Fruit fly (Drosophila melanogaster) whole organism, embryonic: ENCODE measurements around the gene ana1.

Experiments used
- B-H1 ChIP-seq: fragments of 200-800 bp; sonication (Bioruptor generic); IDR thresholded peaks from 3 replicates; pipeline ENCODE4 v1.3.6; 2022; ENCODE audit warnings: missing biosample characterization, missing genetic modification characterization
- Bteb2 ChIP-seq: fragments of 200-800 bp; sonication (Bioruptor generic); optimal IDR thresholded peaks from 2 replicates; lab custom pipeline; 2016; ENCODE audit warnings: missing biosample characterization, missing genetic modification characterization
- CG10267 ChIP-seq: fragments of 200-800 bp; sonication (Bioruptor generic); optimal IDR thresholded peaks from 2 replicates; lab custom pipeline; 2018; ENCODE audit warnings: missing biosample characterization, mild to moderate bottlenecking, missing genetic modification characterization, moderate library complexity
- CG11093 ChIP-seq: fragments of 200-800 bp; sonication (Bioruptor generic); IDR thresholded peaks from 3 replicates; pipeline ENCODE4 v1.3.6; 2022; ENCODE audit warnings: missing biosample characterization, missing genetic modification characterization
- CG13123 ChIP-seq: fragments of 200-800 bp; sonication (Bioruptor generic); optimal IDR thresholded peaks from 2 replicates; lab custom pipeline; 2016; ENCODE audit warnings: missing biosample characterization, missing genetic modification characterization
- CG13775 ChIP-seq: fragments of 200-800 bp; sonication (Bioruptor generic); optimal IDR thresholded peaks from 3 replicates; lab custom pipeline; 2017; ENCODE audit warnings: missing biosample characterization, mild to moderate bottlenecking, missing genetic modification characterization
- CG14667 ChIP-seq: fragments of 200-800 bp; sonication (Bioruptor generic); IDR thresholded peaks from 2 replicates; pipeline ENCODE4 v1.3.6; 2022; ENCODE audit warnings: missing biosample characterization, missing genetic modification characterization
- CG15514 ChIP-seq: fragments of 200-800 bp; sonication (Bioruptor generic); optimal IDR thresholded peaks from 3 replicates; lab custom pipeline; 2017; ENCODE audit warnings: missing biosample characterization, missing genetic modification characterization, mild to moderate bottlenecking, moderate library complexity, missing genetic modification reagents
- CG15601 ChIP-seq: fragments of 200-800 bp; sonication (Bioruptor generic); optimal IDR thresholded peaks from 3 replicates; lab custom pipeline; 2019; ENCODE audit warnings: missing biosample characterization, mild to moderate bottlenecking, missing genetic modification characterization, moderate library complexity
- CG17612 ChIP-seq: fragments of 200-800 bp; sonication (Bioruptor generic); IDR thresholded peaks from 2 replicates; pipeline ENCODE4 v1.3.6; 2022; ENCODE audit warnings: missing biosample characterization, missing genetic modification characterization
- CG30431 ChIP-seq: fragments of 200-800 bp; sonication (Bioruptor generic); optimal IDR thresholded peaks from 2 replicates; lab custom pipeline; 2017; ENCODE audit warnings: missing biosample characterization, missing genetic modification characterization
- CG3065 ChIP-seq: fragments of 200-800 bp; sonication (Bioruptor generic); optimal IDR thresholded peaks from 2 replicates; lab custom pipeline; 2016; ENCODE audit warnings: missing biosample characterization, missing genetic modification characterization
- CG31224 ChIP-seq: fragments of 200-800 bp; sonication (Bioruptor generic); IDR thresholded peaks from 2 replicates; pipeline ENCODE4 v1.3.6; 2022; ENCODE audit warnings: missing biosample characterization, missing genetic modification characterization
- CG3163 ChIP-seq: fragments of 200-800 bp; sonication (Bioruptor generic); optimal IDR thresholded peaks from 3 replicates; lab custom pipeline; 2016; ENCODE audit warnings: missing biosample characterization, missing genetic modification characterization
- CG8765 ChIP-seq: fragments of 200-800 bp; sonication (Bioruptor generic); IDR thresholded peaks from 2 replicates; pipeline ENCODE4 v1.3.6; 2022; ENCODE audit warnings: missing biosample characterization, missing genetic modification characterization
- CG8924 ChIP-seq: fragments of 200-800 bp; optimal IDR thresholded peaks from 3 replicates; lab custom pipeline; 2019; ENCODE audit warnings: missing biosample characterization, mild to moderate bottlenecking, missing genetic modification characterization, moderate library complexity
- CG9609 ChIP-seq: fragments of 200-800 bp; sonication (Bioruptor generic); optimal IDR thresholded peaks from 3 replicates; lab custom pipeline; 2016; ENCODE audit warnings: missing biosample characterization, missing genetic modification characterization
- Ets65A ChIP-seq: fragments of 200-800 bp; sonication (Bioruptor generic); peaks from one replicate; lab custom pipeline; 2016; ENCODE audit warnings: missing biosample characterization, missing genetic modification characterization
- Hey ChIP-seq: fragments of 200-800 bp; sonication (Bioruptor generic); optimal IDR thresholded peaks from 3 replicates; lab custom pipeline; 2018; ENCODE audit warnings: missing biosample characterization, mild to moderate bottlenecking, missing genetic modification characterization
- Hmx ChIP-seq: fragments of 200-800 bp; sonication (Bioruptor generic); optimal IDR thresholded peaks from 2 replicates; lab custom pipeline; 2016; ENCODE audit warnings: missing biosample characterization, missing genetic modification characterization
- Myb ChIP-seq: fragments of 200-800 bp; sonication (Bioruptor generic); optimal IDR thresholded peaks from 2 replicates; lab custom pipeline; 2016; ENCODE audit warnings: missing biosample characterization, missing genetic modification characterization
- Taf1 ChIP-seq: fragments of 200-800 bp; sonication (Bioruptor generic); IDR thresholded peaks from 2 replicates; pipeline ENCODE4 v1.3.6; 2022; ENCODE audit warnings: missing biosample characterization, missing genetic modification characterization
- Usf ChIP-seq: fragments of 200-800 bp; sonication (Bioruptor generic); optimal IDR thresholded peaks from 2 replicates; lab custom pipeline; 2017; ENCODE audit warnings: missing genotype, missing biosample characterization, missing genetic modification characterization
- ato ChIP-seq: fragments of 200-800 bp; sonication (Bioruptor generic); IDR thresholded peaks from 2 replicates; pipeline ENCODE4 v1.3.6; 2022; ENCODE audit warnings: missing biosample characterization, missing genetic modification characterization; ENCODE audit not compliant: partially characterized antibody
- bcd ChIP-seq: fragments of 200-800 bp; sonication (Bioruptor generic); optimal IDR thresholded peaks from 2 replicates; lab custom pipeline; 2017; ENCODE audit warnings: missing biosample characterization, mild to moderate bottlenecking, missing genetic modification characterization
- da ChIP-seq: fragments of 200-800 bp; sonication (Bioruptor generic); optimal IDR thresholded peaks from 2 replicates; lab custom pipeline; 2016; ENCODE audit warnings: missing biosample characterization, missing genetic modification characterization
- dan ChIP-seq: fragments of 200-800 bp; sonication (Bioruptor generic); IDR thresholded peaks from 2 replicates; pipeline ENCODE4 v1.3.6; 2022; ENCODE audit warnings: missing biosample characterization, missing genetic modification characterization
- ems ChIP-seq: fragments of 200-800 bp; sonication (Bioruptor generic); optimal IDR thresholded peaks from 3 replicates; lab custom pipeline; 2016; ENCODE audit warnings: missing biosample characterization, missing genetic modification characterization
- en ChIP-seq: fragments of 200-800 bp; sonication (Bioruptor generic); optimal IDR thresholded peaks from 2 replicates; lab custom pipeline; 2016; ENCODE audit warnings: missing biosample characterization, missing genetic modification characterization
- eyg ChIP-seq: fragments of 200-800 bp; sonication (Bioruptor generic); optimal IDR thresholded peaks from 3 replicates; lab custom pipeline; 2016; ENCODE audit warnings: missing biosample characterization, missing genetic modification characterization
- fd64A ChIP-seq: fragments of 200-800 bp; sonication (Bioruptor generic); optimal IDR thresholded peaks from 3 replicates; lab custom pipeline; 2018; ENCODE audit warnings: missing biosample characterization, mild to moderate bottlenecking, missing genetic modification characterization
- gcm ChIP-seq: fragments of 200-800 bp; sonication (Bioruptor generic); optimal IDR thresholded peaks from 2 replicates; lab custom pipeline; 2019; ENCODE audit warnings: missing biosample characterization, mild to moderate bottlenecking, missing genetic modification characterization, moderate library complexity
- gcm2 ChIP-seq: fragments of 200-800 bp; sonication (Bioruptor generic); optimal IDR thresholded peaks from 2 replicates; lab custom pipeline; 2016; ENCODE audit warnings: missing biosample characterization, missing genetic modification characterization
- her ChIP-seq: fragments of 200-800 bp; sonication (Bioruptor generic); optimal IDR thresholded peaks from 2 replicates; lab custom pipeline; 2016; ENCODE audit warnings: missing biosample characterization, missing genetic modification characterization
- kah ChIP-seq: fragments of 200-800 bp; sonication (Bioruptor generic); optimal IDR thresholded peaks from 2 replicates; lab custom pipeline; 2018; ENCODE audit warnings: missing biosample characterization, mild to moderate bottlenecking, missing genetic modification characterization
- kay ChIP-seq: fragments of 200-800 bp; sonication (Bioruptor generic); optimal IDR thresholded peaks from 2 replicates; lab custom pipeline; 2016; ENCODE audit warnings: missing biosample characterization, missing genetic modification characterization
- klu ChIP-seq: fragments of 200-800 bp; sonication (Bioruptor generic); IDR thresholded peaks from 2 replicates; pipeline ENCODE4 v1.3.6; 2022; ENCODE audit warnings: missing biosample characterization, missing genetic modification characterization
- kni ChIP-seq: fragments of 200-800 bp; sonication (Bioruptor generic); optimal IDR thresholded peaks from 3 replicates; lab custom pipeline; 2017; ENCODE audit warnings: mild to moderate bottlenecking, missing biosample characterization, missing genetic modification reagents, missing genetic modification characterization
- oc ChIP-seq: fragments of 200-800 bp; sonication (Bioruptor generic); optimal IDR thresholded peaks from 2 replicates; lab custom pipeline; 2018; ENCODE audit warnings: missing biosample characterization, mild to moderate bottlenecking, missing genetic modification characterization, moderate library complexity
- pb ChIP-seq: fragments of 200-800 bp; sonication (Bioruptor generic); optimal IDR thresholded peaks from 3 replicates; lab custom pipeline; 2016; ENCODE audit warnings: missing biosample characterization, missing genetic modification characterization
- pfk ChIP-seq: fragments of 200-800 bp; sonication (Bioruptor generic); optimal IDR thresholded peaks from 2 replicates; lab custom pipeline; 2018; ENCODE audit warnings: missing biosample characterization, mild to moderate bottlenecking, missing genetic modification characterization, moderate library complexity
- pho ChIP-seq: fragments of 200-800 bp; sonication (Bioruptor generic); optimal IDR thresholded peaks from 2 replicates; lab custom pipeline; 2016; ENCODE audit warnings: missing biosample characterization, missing genetic modification characterization
- pros ChIP-seq: fragments of 200-800 bp; sonication (Bioruptor generic); optimal IDR thresholded peaks from 3 replicates; lab custom pipeline; 2019; ENCODE audit warnings: missing biosample characterization, mild to moderate bottlenecking, missing genetic modification characterization, moderate library complexity
- sens-2 ChIP-seq: fragments of 200-800 bp; sonication (Bioruptor generic); IDR thresholded peaks from 2 replicates; pipeline ENCODE4 v1.3.6; 2022; ENCODE audit warnings: missing biosample characterization, missing genetic modification characterization
- tap ChIP-seq: fragments of 200-800 bp; optimal IDR thresholded peaks from 3 replicates; lab custom pipeline; 2019; ENCODE audit warnings: missing biosample characterization, mild to moderate bottlenecking, missing genetic modification characterization, moderate library complexity
- ttk ChIP-seq: fragments of 200-800 bp; sonication (Bioruptor generic); IDR thresholded peaks from 2 replicates; pipeline ENCODE4 v2.1.2; 2022; ENCODE audit warnings: missing biosample characterization, missing genetic modification characterization
- tup ChIP-seq: fragments of 200-800 bp; sonication (Bioruptor generic); optimal IDR thresholded peaks from 2 replicates; lab custom pipeline; 2016; ENCODE audit warnings: missing biosample characterization, mild to moderate bottlenecking, missing genetic modification characterization, moderate library complexity
- unc-4 ChIP-seq: fragments of 200-800 bp; sonication (Bioruptor generic); IDR thresholded peaks from 2 replicates; pipeline ENCODE4 v1.3.6; 2022; ENCODE audit warnings: missing biosample characterization, missing genetic modification characterization; ENCODE audit not compliant: partially characterized antibody
- vfl ChIP-seq: fragments of 200-800 bp; sonication (Bioruptor generic); optimal IDR thresholded peaks from 2 replicates; lab custom pipeline; 2016; ENCODE audit warnings: missing biosample characterization, missing genetic modification characterization
- wor ChIP-seq: fragments of 200-800 bp; sonication (Bioruptor generic); IDR thresholded peaks from 2 replicates; pipeline ENCODE4 v1.3.6; 2022; ENCODE audit warnings: missing biosample characterization, missing genetic modification characterization
- yki ChIP-seq: fragments of >200 bp; optimal IDR thresholded peaks from 3 replicates; lab custom pipeline; 2018

Gene ana1

DNA sequence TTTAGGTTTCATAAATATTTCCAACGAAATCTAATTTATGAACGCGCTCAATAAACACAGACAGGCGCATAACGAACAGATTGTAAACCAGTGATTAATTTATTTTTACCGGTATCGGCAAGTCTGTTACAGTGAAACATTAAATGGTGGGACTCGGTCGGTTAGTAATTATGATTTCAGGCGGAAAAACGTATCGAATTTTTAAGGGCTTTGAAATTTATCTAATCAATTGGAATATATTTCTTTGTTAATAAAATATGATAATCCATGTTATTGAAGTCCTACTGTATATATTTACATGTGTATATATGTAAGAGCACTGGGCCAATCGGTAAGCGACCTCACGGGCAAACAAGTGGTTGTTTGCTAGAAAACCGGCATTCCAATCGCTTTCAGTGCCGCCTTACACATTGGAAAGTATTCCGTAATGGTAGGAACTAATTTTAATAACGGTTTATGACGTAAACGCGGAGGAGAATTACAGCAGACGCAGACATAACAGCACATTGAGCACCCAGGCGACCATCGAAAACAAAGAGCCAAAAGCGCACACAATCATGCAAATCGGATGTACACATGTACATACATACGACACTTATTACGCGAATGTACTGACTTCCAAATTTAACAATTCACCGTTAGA lies 12.8 kb downstream of the ana1 start (continued):
- TF ChIP-seq fd64A (peak; percentile 82), dan (GFP tag; lab: Robert Waterston, UW) (no peak), tup (peak; percentile 85), CG13123 (GFP tag; lab: Kevin White, UChicago) (peak; percentile 89), Bteb2 (peak; percentile 93), CG15514 (GFP tag; lab: Kevin White, UChicago) (peak; percentile 90), CG3065 (peak; percentile 71), CG3163 (GFP tag; lab: Kevin White, UChicago) (peak; percentile 67), ttk (GFP tag; lab: Robert Waterston, UW) (peak; percentile 92), CG17612 (GFP tag; lab: Robert Waterston, UW) (peak; percentile 79), gcm (peak; percentile 79), Myb (peak; percentile 51), CG11093 (GFP tag; lab: Robert Waterston, UW) (peak; percentile 86), Hey (tag; lab: Kevin White, UChicago) (peak; percentile 84), vfl (GFP tag; lab: Kevin White, UChicago) (peak; percentile 88), wor (GFP tag; lab: Robert Waterston, UW) (peak; percentile 74), yki (lab: Kevin White, UChicago) (no peak), ato (GFP tag; lab: Robert Waterston, UW) (no peak), bcd (GFP tag; lab: Kevin White, UChicago) (peak; percentile 92), tap (tag; lab: Kevin White, UChicago) (peak; percentile 96), klu (GFP tag; lab: Robert Waterston, UW) (peak; percentile 88), CG30431 (GFP tag; lab: Kevin White, UChicago) (peak; percentile 77), CG8924 (tag; lab: Kevin White, UChicago) (peak; percentile 93), unc-4 (no peak), Taf1 (peak; percentile 95), CG13775 (peak; percentile 83), kni (peak; percentile 19), Usf (GFP tag; lab: Kevin White, UChicago) (peak; percentile 49), eyg (GFP tag; lab: Kevin White, UChicago) (peak; percentile 13), her (peak; percentile 73), Hmx (GFP tag; lab: Kevin White, UChicago) (peak; percentile 71), gcm2 (GFP tag; lab: Kevin White, UChicago) (peak; percentile 77), da (peak; percentile 78), B-H1 (GFP tag; lab: Robert Waterston, UW) (peak; percentile 94), kah (peak; percentile 82), kay (peak; percentile 76), CG8765 (GFP tag; lab: Robert Waterston, UW) (peak; percentile 73), pros (no peak), oc (peak; percentile 94), Ets65A (GFP tag; lab: Kevin White, UChicago) (peak; percentile 95), CG31224 (GFP tag; lab: Robert Waterston, UW) (peak; percentile 89), pfk (GFP tag; lab: Kevin White, UChicago) (peak; percentile 30), sens-2 (peak; percentile 92), pb (GFP tag; lab: Kevin White, UChicago) (peak; percentile 30), pho (GFP tag; lab: Kevin White, UChicago) (peak; percentile 88), CG10267 (tag; lab: Kevin White, UChicago) (peak; percentile 72), CG9609 (peak; percentile 79), ems (GFP tag; lab: Kevin White, UChicago) (peak; percentile 91), CG14667 (GFP tag; lab: Robert Waterston, UW) (peak; percentile 91), en (GFP tag; lab: Kevin White, UChicago) (peak; percentile 47), CG15601 (tag; lab: Kevin White, UChicago) (no peak)
